Worm (Caenorhabditis elegans): Measurements from ENCODE around the gene T28A11.17.

- TF ChIP-seq ztf-3 (GFP tag; optimal IDR thresholded peaks at IDR 0.05): no peak
- TF ChIP-seq pha-4 (tag; optimal IDR thresholded peaks at IDR 0.05): no peak
- no peak for TF ChIP-seq T26A5.8 (tag; optimal IDR thresholded peaks at IDR 0.05)
- no peak for TF ChIP-seq sea-2 (GFP tag; IDR thresholded peaks at IDR 0.05)
- no peak for TF ChIP-seq C17E4.6 (GFP tag; IDR thresholded peaks at IDR 0.05)
- no peak for TF ChIP-seq unc-62 (GFP tag; optimal IDR thresholded peaks at IDR 0.05)
- no peak for TF ChIP-seq F39B2.1 (GFP tag; IDR thresholded peaks at IDR 0.05)
- no peak for TF ChIP-seq mel-28 (tag; optimal IDR thresholded peaks at IDR 0.05; ENCODE audit: borderline replicate concordance)
- no peak for TF ChIP-seq ztf-28 (GFP tag; IDR thresholded peaks at IDR 0.05)
Observed at ce11 chrV:3301898-3302297, 35.8 kb upstream of the T28A11.17 start, which contains the start of gene srbc-1.
